Worm (Caenorhabditis elegans) whole organism, L2 larva: ENCODE results near the gene F29B9.7.

ENCODE experiments used
- F13H6.1 ChIP-seq: sonication (generic microtip); optimal IDR thresholded peaks from 2 replicates; lab custom pipeline; 2016; ENCODE audit warnings: missing genetic modification characterization, missing compliant biosample characterization
- aly-2 ChIP-seq: fragments of 150-350 bp; optimal IDR thresholded peaks from 2 replicates; lab custom pipeline; 2014; ENCODE audit warnings: missing biosample characterization, missing genetic modification characterization
- elt-3 ChIP-seq: sonication (generic microtip); optimal IDR thresholded peaks from 2 replicates; lab custom pipeline; 2017; ENCODE audit warnings: missing biosample characterization, missing genetic modification characterization
- lin-39 ChIP-seq: fragments of 150-350 bp; optimal IDR thresholded peaks from 2 replicates; lab custom pipeline; 2014; ENCODE audit warnings: missing biosample characterization, missing genetic modification reagents, missing genetic modification characterization
- mdl-1 ChIP-seq, 2 experiments: fragments of 150-350 bp in 1 of 2; sonication (generic microtip) in 1 of 2; optimal IDR thresholded peaks; 2 replicates each; lab custom pipeline; 2017; ENCODE audit warnings: missing biosample characterization in 2 of 2, missing genetic modification characterization in 2 of 2
- nhr-10 ChIP-seq: sonication (generic microtip); optimal IDR thresholded peaks from 2 replicates; lab custom pipeline; 2017; ENCODE audit warnings: missing biosample characterization, missing genetic modification characterization
- nhr-77 ChIP-seq: fragments of 150-350 bp; optimal IDR thresholded peaks from 2 replicates; lab custom pipeline; 2014; ENCODE audit warnings: missing biosample characterization, missing genetic modification characterization
- skn-1 ChIP-seq: sonication (generic microtip); optimal IDR thresholded peaks from 2 replicates; lab custom pipeline; 2017; ENCODE audit warnings: missing biosample characterization, missing genetic modification characterization
- sma-3 ChIP-seq: sonication (generic microtip); optimal IDR thresholded peaks from 2 replicates; lab custom pipeline; 2016; ENCODE audit warnings: missing genetic modification reagents, missing genetic modification characterization, missing compliant biosample characterization
- snpc-4 ChIP-seq: fragments of 150-350 bp; optimal IDR thresholded peaks from 2 replicates; lab custom pipeline; 2014; ENCODE audit warnings: missing biosample characterization, missing genetic modification characterization
- ztf-4 ChIP-seq: fragments of 150-350 bp; optimal IDR thresholded peaks from 2 replicates; lab custom pipeline; 2014; ENCODE audit warnings: missing biosample characterization, missing genetic modification characterization

ce11 chrIV:4613516-4613915 lies 36.0 kb upstream of the F29B9.7 start:
- TF ChIP-seq lin-39 (tag; lab: Kevin White, UChicago) = no peak
- no peak for TF ChIP-seq mdl-1 (tag; optimal IDR thresholded peaks at IDR 0.05; lab: Kevin White, UChicago)
- no peak for TF ChIP-seq sma-3 (GFP tag; lab: Kevin White, UChicago)
- no peak for TF ChIP-seq snpc-4 (tag; lab: Kevin White, UChicago)
- TF ChIP-seq ztf-4 (tag; lab: Kevin White, UChicago) = no peak
- no peak for TF ChIP-seq aly-2 (tag; lab: Kevin White, UChicago)
- no peak for TF ChIP-seq skn-1 (tag; lab: Kevin White, UChicago)
- TF ChIP-seq nhr-10 (tag; lab: Kevin White, UChicago) = no peak
- no peak for TF ChIP-seq F13H6.1 (tag; lab: Kevin White, UChicago)
- TF ChIP-seq elt-3 (tag; lab: Kevin White, UChicago) = no peak
- no peak for TF ChIP-seq nhr-77
